Worm (Caenorhabditis elegans): ENCODE measurements around the gene H40L08.8.

Gene H40L08.8

ce11 chrX:15060303-15060702 is 17.1 kb downstream of the H40L08.8 start, which contains the start of gene fbxa-96:
TSS of gene fbxa-96 (minus strand) at chrX:15060403.
- TF ChIP-seq dao-5 (tag; optimal IDR thresholded peaks at IDR 0.05) (no peak), him-1 (tag; optimal IDR thresholded peaks at IDR 0.05) (no peak), W03F9.2 (tag; optimal IDR thresholded peaks at IDR 0.05) (no peak)

ce11 chrX:15057900-15058299 is 19.5 kb downstream of the H40L08.8 start:
- TF ChIP-seq him-1 (tag; optimal IDR thresholded peaks at IDR 0.05) (no peak), W03F9.2 (tag; optimal IDR thresholded peaks at IDR 0.05) (no peak), dao-5 (tag; optimal IDR thresholded peaks at IDR 0.05) (no peak)

ce11 chrX:15056737-15057136 is 20.7 kb downstream of the H40L08.8 start, which contains the start of gene H03G16.5:
TSS of gene H03G16.5 (minus strand) at chrX:15056837.
- TF ChIP-seq W03F9.2 (tag; optimal IDR thresholded peaks at IDR 0.05) (no peak), dao-5 (tag; optimal IDR thresholded peaks at IDR 0.05) (no peak), him-1 (tag; optimal IDR thresholded peaks at IDR 0.05) (no peak)

- TF ChIP-seq dao-5 (tag; optimal IDR thresholded peaks at IDR 0.05) (no peak), W03F9.2 (tag; optimal IDR thresholded peaks at IDR 0.05) (no peak), him-1 (tag; optimal IDR thresholded peaks at IDR 0.05) (no peak)
Observed at ce11 chrX:15055914-15056313, 21.5 kb downstream of the H40L08.8 start, which contains the start of gene H03G16.7. TSS of gene H03G16.7 (minus strand) at chrX:15056014.

- no peak for TF ChIP-seq him-1 (tag; optimal IDR thresholded peaks at IDR 0.05)
- no peak for TF ChIP-seq W03F9.2 (tag; optimal IDR thresholded peaks at IDR 0.05)
- no peak for TF ChIP-seq dao-5 (tag; optimal IDR thresholded peaks at IDR 0.05)
Observed at ce11 chrX:15053223-15053933, 24.1 kb downstream of the H40L08.8 start, which contains the start of gene H03G16.1. TSS of gene H03G16.1 (plus strand) at chrX:15053883.

- TF ChIP-seq him-1 (tag; optimal IDR thresholded peaks at IDR 0.05) (no peak), dao-5 (tag; optimal IDR thresholded peaks at IDR 0.05) (no peak), W03F9.2 (tag; optimal IDR thresholded peaks at IDR 0.05) (no peak)
Observed at ce11 chrX:15052385-15052784, 25.0 kb downstream of the H40L08.8 start, which contains the start of gene H03G16.6. TSS of gene H03G16.6 (plus strand) at chrX:15052685.

- TF ChIP-seq W03F9.2 (tag; optimal IDR thresholded peaks at IDR 0.05) (no peak), dao-5 (tag; optimal IDR thresholded peaks at IDR 0.05) (no peak), him-1 (tag; optimal IDR thresholded peaks at IDR 0.05) (no peak)
Observed at ce11 chrX:15050006-15050405, 27.4 kb downstream of the H40L08.8 start.

- TF ChIP-seq dao-5 (tag; optimal IDR thresholded peaks at IDR 0.05) = no peak
- no peak for TF ChIP-seq W03F9.2 (tag; optimal IDR thresholded peaks at IDR 0.05)
- TF ChIP-seq him-1 (tag; optimal IDR thresholded peaks at IDR 0.05) = no peak
Observed at ce11 chrX:15047541-15047940, 29.9 kb downstream of the H40L08.8 start.

ce11 chrX:15045401-15045800 is 32.0 kb downstream of the H40L08.8 start:
- TF ChIP-seq him-1 (tag; optimal IDR thresholded peaks at IDR 0.05) (no peak), dao-5 (tag; optimal IDR thresholded peaks at IDR 0.05) (no peak), W03F9.2 (tag; optimal IDR thresholded peaks at IDR 0.05) (no peak)

- TF ChIP-seq W03F9.2 (tag; optimal IDR thresholded peaks at IDR 0.05) (no peak), him-1 (tag; optimal IDR thresholded peaks at IDR 0.05) (no peak), dao-5 (tag; optimal IDR thresholded peaks at IDR 0.05) (no peak)
Observed at ce11 chrX:15042549-15042948, 34.9 kb downstream of the H40L08.8 start.

- TF ChIP-seq W03F9.2 (tag; optimal IDR thresholded peaks at IDR 0.05) (no peak), him-1 (tag; optimal IDR thresholded peaks at IDR 0.05) (no peak), dao-5 (tag; optimal IDR thresholded peaks at IDR 0.05) (no peak)
Observed at ce11 chrX:15041340-15041739, 36.1 kb downstream of the H40L08.8 start.

ce11 chrX:15040552-15041080 is 36.8 kb downstream of the H40L08.8 start, which contains the start of gene C18B12.4:
TSS of gene C18B12.4 (minus strand) at chrX:15040602.
- TF ChIP-seq dao-5 (tag; optimal IDR thresholded peaks at IDR 0.05) = no peak
- TF ChIP-seq W03F9.2 (tag; optimal IDR thresholded peaks at IDR 0.05) = peak; percentile 63
- no peak for TF ChIP-seq him-1 (tag; optimal IDR thresholded peaks at IDR 0.05)

ce11 chrX:15039696-15040212 is 37.7 kb downstream of the H40L08.8 start:
- TF ChIP-seq him-1 (tag; optimal IDR thresholded peaks at IDR 0.05) (no peak), W03F9.2 (tag; optimal IDR thresholded peaks at IDR 0.05) (no peak), dao-5 (tag; optimal IDR thresholded peaks at IDR 0.05) (no peak)

ce11 chrX:15039029-15039695 is 38.3 kb downstream of the H40L08.8 start:
- TF ChIP-seq dao-5 (tag; optimal IDR thresholded peaks at IDR 0.05) (no peak), W03F9.2 (tag; optimal IDR thresholded peaks at IDR 0.05) (no peak), him-1 (tag; optimal IDR thresholded peaks at IDR 0.05) (no peak)
